Worm (Caenorhabditis elegans): ENCODE data around the gene tomm-40.
A peak's percentile ranks its signal among the peaks of the same experiment; 100 is the strongest.

tomm-40 gene

ce11 chrII:8961450-8961849 lies 11.9 kb downstream of the tomm-40 start:
- TF ChIP-seq sma-3 (GFP tag; optimal IDR thresholded peaks at IDR 0.05) (no peak), nhr-129 (tag; optimal IDR thresholded peaks at IDR 0.05) (peak; percentile 73), dmd-4 (tag; optimal IDR thresholded peaks at IDR 0.05) (no peak), sem-4 (tag; optimal IDR thresholded peaks at IDR 0.05) (no peak), C34F6.9 (tag; optimal IDR thresholded peaks at IDR 0.05) (no peak), ama-1 (optimal IDR thresholded peaks at IDR 0.05) (peak; percentile 9), aly-2 (tag; optimal IDR thresholded peaks at IDR 0.05) (no peak), sma-9 (GFP tag; optimal IDR thresholded peaks at IDR 0.05) (peak; percentile 12), sma-9 (tag; optimal IDR thresholded peaks at IDR 0.05) (no peak), ztf-1 (GFP tag; conservative IDR thresholded peaks at IDR 0.05) (no peak), unc-55 (GFP tag; optimal IDR thresholded peaks at IDR 0.05) (no peak), unc-62 (GFP tag; optimal IDR thresholded peaks at IDR 0.05) (no peak), skn-1 (tag; optimal IDR thresholded peaks at IDR 0.05) (no peak), ZK546.5 (tag; optimal IDR thresholded peaks at IDR 0.05) (no peak), zag-1 (tag; optimal IDR thresholded peaks at IDR 0.05) (no peak)

ce11 chrII:8960414-8960813 lies 13.0 kb downstream of the tomm-40 start, which contains the start of gene cal-2:
Gene cal-2, plus strand, starts transcription at chrII:8960714.
- TF ChIP-seq unc-55 (GFP tag; optimal IDR thresholded peaks at IDR 0.05): no peak

- TF ChIP-seq R02D3.7 (tag; optimal IDR thresholded peaks at IDR 0.05): no peak
- no peak for TF ChIP-seq unc-62 (GFP tag; optimal IDR thresholded peaks at IDR 0.05)
- no peak for TF ChIP-seq ztf-4 (tag; optimal IDR thresholded peaks at IDR 0.05)
- no peak for TF ChIP-seq ZK546.5 (tag; optimal IDR thresholded peaks at IDR 0.05)
- no peak for TF ChIP-seq ztf-11 (tag; optimal IDR thresholded peaks at IDR 0.05)
- no peak for TF ChIP-seq nhr-11 (tag; optimal IDR thresholded peaks at IDR 0.05)
- TF ChIP-seq lin-13 (GFP tag; optimal IDR thresholded peaks at IDR 0.05): no peak
- TF ChIP-seq nhr-77 (tag; optimal IDR thresholded peaks at IDR 0.05): no peak
- TF ChIP-seq F13H6.1 (tag; optimal IDR thresholded peaks at IDR 0.05): peak; percentile 65
- peak; percentile 22 for TF ChIP-seq C34F6.9 (tag; optimal IDR thresholded peaks at IDR 0.05)
- TF ChIP-seq peb-1 (tag; optimal IDR thresholded peaks at IDR 0.05): no peak
- TF ChIP-seq nhr-129 (tag; optimal IDR thresholded peaks at IDR 0.05): peak; percentile 77
- TF ChIP-seq lsy-2 (tag; optimal IDR thresholded peaks at IDR 0.05): peak in 1 of 2 experiments; percentile 20
- TF ChIP-seq sma-9 (GFP tag; optimal IDR thresholded peaks at IDR 0.05): peak; percentile 61
- TF ChIP-seq sma-9 (tag; optimal IDR thresholded peaks at IDR 0.05): no peak
- TF ChIP-seq elt-1 (tag; optimal IDR thresholded peaks at IDR 0.05): no peak
- no peak for TF ChIP-seq mdl-1 (tag; optimal IDR thresholded peaks at IDR 0.05)
- no peak for TF ChIP-seq blmp-1 (tag; optimal IDR thresholded peaks at IDR 0.05; ENCODE audit: insufficient read depth)
- no peak for TF ChIP-seq zag-1 (tag; optimal IDR thresholded peaks at IDR 0.05)
- TF ChIP-seq nhr-12 (tag; optimal IDR thresholded peaks at IDR 0.05): no peak
- peak; percentile 4 for TF ChIP-seq ama-1 (optimal IDR thresholded peaks at IDR 0.05)
- no peak for TF ChIP-seq mbf-1 (tag; optimal IDR thresholded peaks at IDR 0.05)
Observed at ce11 chrII:8959081-8959480, 14.3 kb downstream of the tomm-40 start.

ce11 chrII:8956896-8957295 lies 16.5 kb downstream of the tomm-40 start:
- TF ChIP-seq lin-11 (tag; optimal IDR thresholded peaks at IDR 0.05): no peak
- TF ChIP-seq ceh-16 (tag; optimal IDR thresholded peaks at IDR 0.05): no peak
- TF ChIP-seq nhr-77 (tag; optimal IDR thresholded peaks at IDR 0.05): no peak
- no peak for TF ChIP-seq nhr-6 (tag; optimal IDR thresholded peaks at IDR 0.05)
- TF ChIP-seq elt-1 (tag; optimal IDR thresholded peaks at IDR 0.05): no peak

- TF ChIP-seq nhr-12 (tag; optimal IDR thresholded peaks at IDR 0.05): no peak
- TF ChIP-seq elt-1 (tag; optimal IDR thresholded peaks at IDR 0.05): peak; percentile 22
Observed at ce11 chrII:8953703-8954102, 19.7 kb downstream of the tomm-40 start.

- no peak for TF ChIP-seq dmd-4 (tag; optimal IDR thresholded peaks at IDR 0.05)
- TF ChIP-seq ztf-11 (tag; optimal IDR thresholded peaks at IDR 0.05): no peak
- no peak for TF ChIP-seq ama-1 (optimal IDR thresholded peaks at IDR 0.05)
- TF ChIP-seq C34F6.9 (tag; optimal IDR thresholded peaks at IDR 0.05): no peak
- TF ChIP-seq peb-1 (tag; optimal IDR thresholded peaks at IDR 0.05): no peak
- no peak for TF ChIP-seq ceh-82 (tag; optimal IDR thresholded peaks at IDR 0.05)
Observed at ce11 chrII:8951270-8951669, 22.1 kb downstream of the tomm-40 start.

All from whole organism, L2 larva.